Fruit fly (Drosophila melanogaster): Measurements from ENCODE around the gene CG7903.

dm6 chr3R:30000286-30000685 lies 5.3 kb upstream of the CG7903 start, which contains the start of gene Tace:
- TF ChIP-seq OdsH (GFP tag; optimal IDR thresholded peaks at IDR 0.05) (no peak), fru (GFP tag; optimal IDR thresholded peaks at IDR 0.05) (no peak), psq (GFP tag; optimal IDR thresholded peaks at IDR 0.05) (no peak)
